ENCODE assay signal across 1 fruit fly cellular context in the genomic region with DNA sequence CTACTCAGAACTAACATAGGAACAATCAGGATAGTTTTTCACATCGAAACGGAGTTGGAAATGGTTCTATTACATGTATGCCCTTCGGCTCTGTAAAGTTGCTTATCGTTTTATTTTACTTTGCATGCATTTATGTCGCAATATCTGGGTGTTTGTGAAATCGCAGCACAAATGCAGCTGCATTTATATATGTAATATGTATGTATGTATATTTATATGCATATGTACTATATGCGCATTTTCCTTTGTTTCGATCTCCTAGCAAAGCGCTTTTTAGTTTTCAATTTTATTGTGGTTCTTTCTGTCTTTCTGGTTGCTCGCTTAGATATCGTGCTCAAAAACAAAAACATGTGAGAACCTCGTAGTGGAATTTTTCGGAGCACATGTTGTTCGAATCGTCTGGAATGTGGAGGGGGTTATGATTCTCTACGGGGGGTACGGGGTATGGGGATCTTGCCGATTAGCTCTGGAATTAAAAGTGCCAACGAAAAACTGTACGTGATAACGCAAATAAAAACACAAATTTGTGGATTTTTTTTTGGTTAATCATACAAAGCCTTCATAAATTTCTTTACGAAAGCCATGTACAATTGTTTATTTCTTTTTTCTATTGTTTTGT.
A peak's percentile ranks its signal among the peaks of the same experiment; 100 is the strongest.
TF ChIP-seq lines count a peak whose summit lies in the region.

No protein-coding gene starts in this region.

TF ChIP-seq in whole organism, embryonic, 481 proteins besides CTCF, POLR2A, EP300 and RAD21 (continued from another document):
- TF ChIP-seq CG8944 (GFP tag; optimal IDR thresholded peaks at IDR 0.05; lab: Kevin White, UChicago), result no peak
- TF ChIP-seq chinmo (GFP tag; IDR thresholded peaks at IDR 0.05; lab: Robert Waterston, UW; ENCODE audit: partially characterized antibody), result 0 out of 4 replicates have a peak, but pooled peaks have one; percentile 4
- 0 out of 2 replicates have a peak, but pooled peaks have one; percentile 18 for TF ChIP-seq CG9932 (GFP tag; IDR thresholded peaks at IDR 0.05; lab: Robert Waterston, UW)
- peak; percentile 99 for TF ChIP-seq sd (tag; optimal IDR thresholded peaks at IDR 0.05; lab: Kevin White, UChicago)
- no peak for TF ChIP-seq ems (GFP tag; optimal IDR thresholded peaks at IDR 0.05; lab: Kevin White, UChicago)
- TF ChIP-seq Sin3A (optimal IDR thresholded peaks at IDR 0.05; lab: Kevin White, UChicago), result no peak
- TF ChIP-seq CG17829 (tag; optimal IDR thresholded peaks at IDR 0.05; lab: Kevin White, UChicago), result no peak
- TF ChIP-seq Fer3 (tag; optimal IDR thresholded peaks at IDR 0.05; lab: Kevin White, UChicago), result peak; percentile 13
- TF ChIP-seq B-H2 (GFP tag; optimal IDR thresholded peaks at IDR 0.05; lab: Kevin White, UChicago), result peak; percentile 51
- TF ChIP-seq Stat92E (GFP tag; optimal IDR thresholded peaks at IDR 0.05; lab: Kevin White, UChicago), result peak in 1 of 3 experiments; percentile 32
- no peak for TF ChIP-seq Neu2 (GFP tag; optimal IDR thresholded peaks at IDR 0.05; lab: Kevin White, UChicago; ENCODE audit: borderline replicate concordance)
- peak; percentile 34; the same call in 1 of the 2 replicates for TF ChIP-seq rib (GFP tag; IDR thresholded peaks at IDR 0.05; lab: Robert Waterston, UW)
- no peak for TF ChIP-seq CG13624 (GFP tag; optimal IDR thresholded peaks at IDR 0.05; lab: Kevin White, UChicago)
- TF ChIP-seq caup (GFP tag; optimal IDR thresholded peaks at IDR 0.05; lab: Kevin White, UChicago; ENCODE audit: severe bottlenecking), result peak; percentile 12
- peak; percentile 81 for TF ChIP-seq CG10543 (GFP tag; optimal IDR thresholded peaks at IDR 0.05; lab: Kevin White, UChicago)
- peak; percentile 49 for TF ChIP-seq Atf6 (GFP tag; IDR thresholded peaks at IDR 0.05; lab: Robert Waterston, UW)
- no peak for TF ChIP-seq ash1 (GFP tag; optimal IDR thresholded peaks at IDR 0.05; lab: Kevin White, UChicago)
- TF ChIP-seq Dbx (GFP tag; IDR thresholded peaks at IDR 0.05; lab: Robert Waterston, UW), result 0 out of 3 replicates have a peak, but pooled peaks have one; percentile 46
- TF ChIP-seq CG2889 (GFP tag; IDR thresholded peaks at IDR 0.05; lab: Robert Waterston, UW), result no peak
- TF ChIP-seq lab (GFP tag; optimal IDR thresholded peaks at IDR 0.05; lab: Kevin White, UChicago), result peak; percentile 36
- no peak for TF ChIP-seq her (GFP tag; optimal IDR thresholded peaks at IDR 0.05; lab: Kevin White, UChicago)
- peak; percentile 18 for TF ChIP-seq CG1233 (GFP tag; optimal IDR thresholded peaks at IDR 0.05; lab: Kevin White, UChicago)
- TF ChIP-seq Adf1 (GFP tag; IDR thresholded peaks at IDR 0.05; lab: Robert Waterston, UW), result peak; percentile 9; the same call in 1 of the 2 replicates
- 0 out of 2 replicates have a peak, but pooled peaks have one; percentile 24 for TF ChIP-seq CG4360 (GFP tag; IDR thresholded peaks at IDR 0.05; lab: Robert Waterston, UW)
- TF ChIP-seq shn (GFP tag; optimal IDR thresholded peaks at IDR 0.05; lab: Kevin White, UChicago), result no peak
- peak; percentile 8 for TF ChIP-seq sens (GFP tag; lab: Kevin White, UChicago)
- TF ChIP-seq CG18599 (GFP tag; optimal IDR thresholded peaks at IDR 0.05; lab: Kevin White, UChicago), result peak; percentile 48
- TF ChIP-seq en (GFP tag; optimal IDR thresholded peaks at IDR 0.05; lab: Kevin White, UChicago), result no peak
- TF ChIP-seq bigmax (GFP tag; optimal IDR thresholded peaks at IDR 0.05; lab: Kevin White, UChicago), result peak; percentile 20
- peak; percentile 80 for TF ChIP-seq cwo (GFP tag; optimal IDR thresholded peaks at IDR 0.05; lab: Kevin White, UChicago)
- TF ChIP-seq Fer1 (GFP tag; optimal IDR thresholded peaks at IDR 0.05; lab: Kevin White, UChicago), result peak; percentile 36
- TF ChIP-seq CG31441 (GFP tag; IDR thresholded peaks at IDR 0.05; lab: Robert Waterston, UW), result no peak
- 0 out of 2 replicates have a peak, but pooled peaks have one; percentile 46 for TF ChIP-seq chm (GFP tag; IDR thresholded peaks at IDR 0.05; lab: Robert Waterston, UW)
- TF ChIP-seq Blimp-1 (GFP tag; optimal IDR thresholded peaks at IDR 0.05; lab: Kevin White, UChicago), result no peak
- peak; percentile 69 for TF ChIP-seq Vsx1 (GFP tag; optimal IDR thresholded peaks at IDR 0.05; lab: Kevin White, UChicago)
- TF ChIP-seq CG34376 (GFP tag; optimal IDR thresholded peaks at IDR 0.05; lab: Kevin White, UChicago), result peak; percentile 72
- peak; percentile 30 for TF ChIP-seq CG7987 (GFP tag; optimal IDR thresholded peaks at IDR 0.05; lab: Kevin White, UChicago)
- peak; percentile 67; the same call in 1 of the 3 replicates for TF ChIP-seq CG2199 (GFP tag; IDR thresholded peaks at IDR 0.05; lab: Robert Waterston, UW)
- peak; percentile 12 for TF ChIP-seq Hmr (GFP tag; optimal IDR thresholded peaks at IDR 0.05; lab: Kevin White, UChicago)
- TF ChIP-seq twi (tag; optimal IDR thresholded peaks at IDR 0.05; lab: Kevin White, UChicago), result peak; percentile 82
- TF ChIP-seq zfh1 (GFP tag; IDR thresholded peaks at IDR 0.05; lab: Robert Waterston, UW), result 0 out of 3 replicates have a peak, but pooled peaks have one; percentile 23
- no peak for TF ChIP-seq Six4 (GFP tag; optimal IDR thresholded peaks at IDR 0.05; lab: Kevin White, UChicago)
- TF ChIP-seq CG6765 (GFP tag; optimal IDR thresholded peaks at IDR 0.05; lab: Kevin White, UChicago), result peak; percentile 10
